Worm (Caenorhabditis elegans) whole organism, mixed stage, embryonic: Measurements from ENCODE around the gene ZK673.1.

Experiments
- lsy-2 ChIP-seq: fragments of 150-350 bp; optimal IDR thresholded peaks from 2 replicates; lab custom pipeline; 2014; ENCODE audit warnings: missing biosample characterization, missing genetic modification characterization
- nhr-237 ChIP-seq: fragments of 150-350 bp; optimal IDR thresholded peaks from 2 replicates; lab custom pipeline; 2014; ENCODE audit warnings: missing biosample characterization, missing genetic modification characterization
- unc-120 ChIP-seq: sonication (generic microtip); optimal IDR thresholded peaks from 2 replicates; lab custom pipeline; 2017; ENCODE audit warnings: missing genetic modification characterization, missing compliant biosample characterization; ENCODE audit not compliant: poor library complexity, severe bottlenecking

- TF ChIP-seq unc-120 (tag; lab: Kevin White, UChicago) = no peak
- TF ChIP-seq lsy-2 (tag; lab: Kevin White, UChicago) = no peak
- no peak for TF ChIP-seq nhr-237 (tag; lab: Kevin White, UChicago)
These were observed 27.2 kb downstream of the ZK673.1 start, which contains the start of gene clec-143 for ce11 chrII:10470159-10470558.
